Worm (Caenorhabditis elegans) whole organism, L1 larva: ENCODE measurements around the gene rcat-1.

ENCODE experiments used
- lin-13 ChIP-seq: fragments of 150-350 bp; optimal IDR thresholded peaks from 2 replicates; lab custom pipeline; 2014; ENCODE audit warnings: missing biosample characterization, missing genetic modification reagents, missing genetic modification characterization
- mdl-1 ChIP-seq, 2 experiments: fragments of 150-350 bp; optimal IDR thresholded peaks; 2 replicates each; lab custom pipeline; 2014 to 2017; ENCODE audit warnings: missing biosample characterization in 2 of 2, missing genetic modification characterization in 2 of 2, inconsistent platforms in 1 of 2
- nhr-77 ChIP-seq: fragments of 150-350 bp; optimal IDR thresholded peaks from 2 replicates; lab custom pipeline; 2014; ENCODE audit warnings: missing biosample characterization, missing genetic modification characterization

- TF ChIP-seq nhr-77 (tag; lab: Kevin White, UChicago) (peak; percentile 31), mdl-1 (tag; optimal IDR thresholded peaks at IDR 0.05; lab: Kevin White, UChicago) (peak in 1 of 2 experiments; percentile 56), lin-13 (no peak)
These were observed 19.0 kb upstream of the rcat-1 start, which contains the start of gene sma-10 for ce11 chrIV:274185-274584.
